Fruit fly (Drosophila melanogaster) whole organism, adult: ENCODE measurements around the gene cu.

Experiments
- CG7101 ChIP-seq: fragments of 200-800 bp; sonication (Bioruptor generic); optimal IDR thresholded peaks from 2 replicates; lab custom pipeline; 2018; ENCODE audit warnings: missing biosample characterization, mild to moderate bottlenecking, missing genetic modification characterization, moderate library complexity
- tj ChIP-seq: fragments of 200-800 bp; sonication (Bioruptor generic); optimal IDR thresholded peaks from 3 replicates; lab custom pipeline; 2017; ENCODE audit warnings: missing biosample characterization, mild to moderate bottlenecking, missing genetic modification characterization, moderate library complexity

- TF ChIP-seq tj (no peak), CG7101 (tag; lab: Kevin White, UChicago) (peak; percentile 50)
Measured at dm6 chr3R:11200885-11201421, 3.6 kb downstream of the cu start.
